Fruit fly (Drosophila melanogaster): ENCODE data around the gene ppk10.

Gene ppk10

DNA sequence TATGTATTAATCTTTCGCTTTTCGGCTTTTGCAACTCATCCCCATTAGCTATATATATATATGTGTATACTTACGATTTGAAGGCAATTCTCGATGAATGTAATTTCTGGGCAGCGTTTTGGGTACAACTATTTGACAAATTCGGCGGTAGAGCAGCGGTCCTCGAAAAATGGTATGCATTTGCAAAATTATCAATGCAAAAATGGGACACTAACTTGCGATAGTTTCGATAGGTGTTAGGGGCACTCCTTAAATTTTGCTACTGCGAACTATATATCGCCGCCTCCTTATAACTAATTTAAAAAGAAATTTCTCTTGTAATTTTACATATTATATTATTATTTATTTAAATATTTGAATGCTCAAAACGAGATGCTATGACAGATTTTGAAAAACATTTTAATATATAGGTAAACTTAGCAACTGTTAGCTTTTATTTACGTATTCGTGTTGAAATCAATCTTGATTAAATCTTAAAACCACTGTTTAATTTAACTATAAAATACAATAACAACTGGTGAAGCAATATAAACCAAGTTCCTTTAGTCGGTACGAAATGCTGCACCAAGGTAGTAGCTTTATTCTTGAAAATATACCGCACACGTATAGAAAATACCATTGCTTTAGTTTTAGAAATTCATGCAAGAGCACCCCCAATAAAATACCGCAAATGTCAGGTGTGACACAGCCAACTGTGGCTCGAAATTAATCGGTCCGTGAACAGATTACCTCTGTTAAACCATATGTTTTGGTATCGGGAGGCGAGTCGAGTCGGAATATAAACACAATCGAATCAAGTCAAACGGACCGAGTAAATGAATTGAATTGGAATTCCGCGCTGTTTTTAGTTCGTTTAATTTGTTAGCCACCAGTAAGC, 38.7 kb downstream of the ppk10 start, which contains the start of the genes CG5355 and Klp31E (continued):
- TF ChIP-seq CG1602 (GFP tag; optimal IDR thresholded peaks at IDR 0.05) (peak; percentile 68), Asciz (GFP tag; optimal IDR thresholded peaks at IDR 0.05) (peak; percentile 64), Hey (tag; optimal IDR thresholded peaks at IDR 0.05) (no peak), Sox100B (GFP tag; optimal IDR thresholded peaks at IDR 0.05) (peak; percentile 72), Bdp1 (GFP tag; optimal IDR thresholded peaks at IDR 0.05) (peak; percentile 17), CG8359 (GFP tag; optimal IDR thresholded peaks at IDR 0.05; ENCODE audit: borderline replicate concordance) (peak; percentile 14), CG10565 (GFP tag; optimal IDR thresholded peaks at IDR 0.05) (no peak), Dip2 (GFP tag; IDR thresholded peaks at IDR 0.05) (no peak), Hand (GFP tag; optimal IDR thresholded peaks at IDR 0.05) (no peak), cas (GFP tag; IDR thresholded peaks at IDR 0.05) (no peak), kni (GFP tag; optimal IDR thresholded peaks at IDR 0.05) (no peak), eyg (GFP tag; optimal IDR thresholded peaks at IDR 0.05) (no peak), cato (GFP tag; optimal IDR thresholded peaks at IDR 0.05; ENCODE audit: borderline replicate concordance) (peak; percentile 49), br (optimal IDR thresholded peaks at IDR 0.05) (no peak), dm (GFP tag; optimal IDR thresholded peaks at IDR 0.05) (peak; percentile 18), Ptx1 (GFP tag; IDR thresholded peaks at IDR 0.05) (peak; percentile 71), Pdp1 (GFP tag; optimal IDR thresholded peaks at IDR 0.05) (peak in 1 of 2 experiments; percentile 62), Bgb (GFP tag; IDR thresholded peaks at IDR 0.05; ENCODE audit: partially characterized antibody) (peak; percentile 63), CG16815 (GFP tag; optimal IDR thresholded peaks at IDR 0.05) (peak; percentile 64), MESR4 (GFP tag; optimal IDR thresholded peaks at IDR 0.05) (peak; percentile 53), CG4854 (GFP tag; optimal IDR thresholded peaks at IDR 0.05) (peak; percentile 14), so (GFP tag; IDR thresholded peaks at IDR 0.05) (peak; percentile 70; the same call in 1 of the 3 replicates), CG8388 (GFP tag; optimal IDR thresholded peaks at IDR 0.05) (peak; percentile 64), pho (GFP tag; optimal IDR thresholded peaks at IDR 0.05) (peak; percentile 22), ATbp (GFP tag; optimal IDR thresholded peaks at IDR 0.05) (no peak), lmd (GFP tag; IDR thresholded peaks at IDR 0.05) (peak; percentile 52), CG1603 (tag; optimal IDR thresholded peaks at IDR 0.05) (peak; percentile 78), az2 (GFP tag; optimal IDR thresholded peaks at IDR 0.05) (peak; percentile 69), E2f1 (GFP tag; IDR thresholded peaks at IDR 0.05) (no peak), Rfx (GFP tag; IDR thresholded peaks at IDR 0.05) (peak; percentile 53), CG12391 (tag; optimal IDR thresholded peaks at IDR 0.05) (peak; percentile 84), CG33213 (GFP tag; optimal IDR thresholded peaks at IDR 0.05) (peak; percentile 52), CG7271 (tag; optimal IDR thresholded peaks at IDR 0.05) (no peak), Myb (GFP tag; optimal IDR thresholded peaks at IDR 0.05) (peak; percentile 11), eve (GFP tag; optimal IDR thresholded peaks at IDR 0.05) (no peak), Abd-B (GFP tag; optimal IDR thresholded peaks at IDR 0.05) (no peak), unc-4 (GFP tag; IDR thresholded peaks at IDR 0.05; ENCODE audit: partially characterized antibody) (peak; percentile 65), CG17612 (GFP tag; IDR thresholded peaks at IDR 0.05) (no peak), fru (optimal IDR thresholded peaks at IDR 0.05) (no peak), sob (GFP tag; IDR thresholded peaks at IDR 0.05) (peak; percentile 64), Deaf1 (tag; optimal IDR thresholded peaks at IDR 0.05) (no peak), cg (GFP tag; optimal IDR thresholded peaks at IDR 0.05) (no peak), row (GFP tag; IDR thresholded peaks at IDR 0.05) (peak; percentile 88), ken (GFP tag; IDR thresholded peaks at IDR 0.05) (peak; percentile 52; the same call in 1 of the 3 replicates), CG15269 (tag; optimal IDR thresholded peaks at IDR 0.05) (peak; percentile 79), inv (GFP tag; IDR thresholded peaks at IDR 0.05; ENCODE audit: partially characterized antibody) (peak; percentile 57), nmo (GFP tag; optimal IDR thresholded peaks at IDR 0.05) (peak; percentile 87), CG30403 (GFP tag; optimal IDR thresholded peaks at IDR 0.05) (peak; percentile 79), CG15696 (tag; optimal IDR thresholded peaks at IDR 0.05) (peak; percentile 70)

Data from whole organism, embryonic.